Fruit fly (Drosophila melanogaster) Kc167 (cell line): ENCODE measurements around the gene Naam.

ENCODE experiments used
- Myc ChIP-seq: fragments of >200 bp; optimal IDR thresholded peaks from 2 replicates; lab custom pipeline; 2017; ENCODE audit warnings: missing external identifiers
- h ChIP-seq: fragments of >200 bp; optimal IDR thresholded peaks from 3 replicates; lab custom pipeline; 2018; ENCODE audit warnings: missing external identifiers
- psq ChIP-seq: fragments of >200 bp; optimal IDR thresholded peaks from 2 replicates; lab custom pipeline; 2017; ENCODE audit warnings: missing external identifiers

DNA sequence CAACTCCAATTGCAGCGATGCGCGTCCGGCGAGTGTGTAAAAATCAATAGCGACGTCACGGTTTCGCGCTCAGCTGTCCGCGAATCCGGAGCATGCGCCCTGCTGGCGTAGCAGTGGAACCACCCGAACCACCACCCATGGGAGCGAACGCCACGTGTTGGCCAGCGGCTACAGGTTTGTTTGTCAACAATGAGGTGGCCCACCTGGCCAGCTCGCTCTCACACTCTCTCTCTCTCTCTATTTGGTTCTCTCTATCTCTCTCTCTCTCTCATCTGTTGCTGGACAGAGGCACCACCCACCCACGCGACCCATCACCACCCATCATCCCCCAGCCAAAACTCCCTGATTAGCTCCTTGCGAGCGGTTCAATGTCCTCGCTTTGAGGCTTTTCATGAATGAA, 14.8 kb upstream of the Naam start:
- TF ChIP-seq Myc (lab: Kevin White, UChicago) (no peak), psq (lab: Kevin White, UChicago) (no peak), h (no peak)
